Fruit fly (Drosophila melanogaster) whole organism, pupa: ENCODE data around the gene Aasdh.

Experiments used
- CG10348 ChIP-seq: fragments of 200-800 bp; sonication (Bioruptor generic); IDR thresholded peaks from 2 replicates; pipeline ENCODE4 v1.3.6; 2022; ENCODE audit warnings: missing biosample characterization, missing genetic modification characterization
- CG12605 ChIP-seq: fragments of 200-800 bp; sonication (Bioruptor generic); IDR thresholded peaks from 2 replicates; pipeline ENCODE4 v1.3.6; 2022; ENCODE audit warnings: missing biosample characterization, missing genetic modification characterization
- CG13204 ChIP-seq: fragments of 200-800 bp; sonication (Bioruptor generic); optimal IDR thresholded peaks from 2 replicates; lab custom pipeline; 2018; ENCODE audit warnings: missing biosample characterization, mild to moderate bottlenecking, missing genetic modification characterization, moderate library complexity
- CG14655 ChIP-seq: fragments of 200-800 bp; sonication (Bioruptor generic); optimal IDR thresholded peaks from 3 replicates; lab custom pipeline; 2017; ENCODE audit warnings: mild to moderate bottlenecking, missing biosample characterization, missing genetic modification reagents, missing genetic modification characterization
- CG15710 ChIP-seq: fragments of 200-800 bp; sonication (Bioruptor generic); optimal IDR thresholded peaks from 2 replicates; lab custom pipeline; 2018; ENCODE audit warnings: missing biosample characterization, mild to moderate bottlenecking, missing genetic modification characterization, moderate library complexity
- CG17806 ChIP-seq: fragments of 200-800 bp; sonication (Bioruptor generic); optimal IDR thresholded peaks from 2 replicates; lab custom pipeline; 2018; ENCODE audit warnings: missing biosample characterization, mild to moderate bottlenecking, missing genetic modification characterization, moderate library complexity
- CG32121 ChIP-seq: fragments of 200-800 bp; sonication (Bioruptor generic); IDR thresholded peaks from 2 replicates; pipeline ENCODE4 v1.3.6; 2022; ENCODE audit warnings: missing biosample characterization, missing genetic modification characterization
- CG34367 ChIP-seq: fragments of 200-800 bp; sonication (Bioruptor generic); optimal IDR thresholded peaks from 2 replicates; lab custom pipeline; 2018; ENCODE audit warnings: missing biosample characterization, mild to moderate bottlenecking, missing genetic modification characterization
- CG4496 ChIP-seq: fragments of 200-800 bp; sonication (Bioruptor generic); IDR thresholded peaks from 3 replicates; pipeline ENCODE4 v1.3.6; 2022; ENCODE audit warnings: missing biosample characterization, missing genetic modification characterization
- CG8159 ChIP-seq: fragments of 200-800 bp; sonication (Bioruptor generic); optimal IDR thresholded peaks from 3 replicates; lab custom pipeline; 2018; ENCODE audit warnings: missing biosample characterization, mild to moderate bottlenecking, missing genetic modification characterization, moderate library complexity
- CG8301 ChIP-seq: fragments of 200-800 bp; sonication (Bioruptor generic); optimal IDR thresholded peaks from 2 replicates; lab custom pipeline; 2018; ENCODE audit warnings: missing biosample characterization, mild to moderate bottlenecking, missing genetic modification characterization
- CG9948 ChIP-seq: fragments of 200-800 bp; sonication (Bioruptor generic); optimal IDR thresholded peaks from 2 replicates; lab custom pipeline; 2018; ENCODE audit warnings: missing biosample characterization, mild to moderate bottlenecking, missing genetic modification characterization, moderate library complexity
- D1 ChIP-seq: fragments of 200-800 bp; sonication (Bioruptor generic); optimal IDR thresholded peaks from 2 replicates; lab custom pipeline; 2018; ENCODE audit warnings: missing biosample characterization, mild to moderate bottlenecking, missing genetic modification characterization, moderate library complexity
- EcR ChIP-seq: fragments of 200-800 bp; sonication (Bioruptor generic); optimal IDR thresholded peaks from 3 replicates; lab custom pipeline; 2019; ENCODE audit warnings: missing biosample characterization, missing genetic modification characterization, mild to moderate bottlenecking, moderate library complexity, missing genetic modification reagents
- Ets98B ChIP-seq: fragments of 200-800 bp; sonication (Bioruptor generic); IDR thresholded peaks from 2 replicates; pipeline ENCODE4 v1.3.6; 2022; ENCODE audit warnings: missing biosample characterization, missing genetic modification characterization
- Pif1A ChIP-seq: fragments of 200-800 bp; sonication (Bioruptor generic); optimal IDR thresholded peaks from 3 replicates; lab custom pipeline; 2016; ENCODE audit warnings: missing biosample characterization, missing genetic modification characterization
- Pif1B ChIP-seq: fragments of 200-800 bp; sonication (Bioruptor generic); optimal IDR thresholded peaks from 3 replicates; lab custom pipeline; 2016; ENCODE audit warnings: missing biosample characterization, missing genetic modification characterization
- Snoo ChIP-seq: fragments of 200-800 bp; sonication (Bioruptor generic); optimal IDR thresholded peaks from 3 replicates; lab custom pipeline; 2017; ENCODE audit warnings: missing biosample characterization, mild to moderate bottlenecking, missing genetic modification characterization, inconsistent platforms
- fd96Ca ChIP-seq: fragments of 200-800 bp; sonication (Bioruptor generic); IDR thresholded peaks from 3 replicates; pipeline ENCODE4 v1.3.6; 2022; ENCODE audit warnings: missing biosample characterization, missing genetic modification characterization
- gl ChIP-seq: fragments of 200-800 bp; sonication (Bioruptor generic); optimal IDR thresholded peaks from 2 replicates; lab custom pipeline; 2018; ENCODE audit warnings: missing biosample characterization, mild to moderate bottlenecking, missing genetic modification characterization
- rn ChIP-seq: fragments of 200-800 bp; sonication (Bioruptor generic); IDR thresholded peaks from 2 replicates; pipeline ENCODE4 v1.3.6; 2022; ENCODE audit warnings: missing biosample characterization, missing genetic modification characterization

Aasdh gene

dm6 chr2L:8480825-8481224 is 31.4 kb upstream of the Aasdh start:
- TF ChIP-seq CG10348 (GFP tag; lab: Robert Waterston, UW), result no peak
- no peak for TF ChIP-seq CG15710
- no peak for TF ChIP-seq CG9948 (tag; lab: Kevin White, UChicago)
- TF ChIP-seq Pif1B (GFP tag; lab: Kevin White, UChicago), result no peak
- no peak for TF ChIP-seq EcR (GFP tag; lab: Kevin White, UChicago)
- no peak for TF ChIP-seq CG13204 (GFP tag; lab: Kevin White, UChicago)
- TF ChIP-seq gl (tag; lab: Kevin White, UChicago), result no peak
- no peak for TF ChIP-seq fd96Ca (GFP tag; lab: Robert Waterston, UW)
- no peak for TF ChIP-seq rn (GFP tag; lab: Robert Waterston, UW)
- TF ChIP-seq CG32121 (GFP tag; lab: Robert Waterston, UW), result no peak

DNA sequence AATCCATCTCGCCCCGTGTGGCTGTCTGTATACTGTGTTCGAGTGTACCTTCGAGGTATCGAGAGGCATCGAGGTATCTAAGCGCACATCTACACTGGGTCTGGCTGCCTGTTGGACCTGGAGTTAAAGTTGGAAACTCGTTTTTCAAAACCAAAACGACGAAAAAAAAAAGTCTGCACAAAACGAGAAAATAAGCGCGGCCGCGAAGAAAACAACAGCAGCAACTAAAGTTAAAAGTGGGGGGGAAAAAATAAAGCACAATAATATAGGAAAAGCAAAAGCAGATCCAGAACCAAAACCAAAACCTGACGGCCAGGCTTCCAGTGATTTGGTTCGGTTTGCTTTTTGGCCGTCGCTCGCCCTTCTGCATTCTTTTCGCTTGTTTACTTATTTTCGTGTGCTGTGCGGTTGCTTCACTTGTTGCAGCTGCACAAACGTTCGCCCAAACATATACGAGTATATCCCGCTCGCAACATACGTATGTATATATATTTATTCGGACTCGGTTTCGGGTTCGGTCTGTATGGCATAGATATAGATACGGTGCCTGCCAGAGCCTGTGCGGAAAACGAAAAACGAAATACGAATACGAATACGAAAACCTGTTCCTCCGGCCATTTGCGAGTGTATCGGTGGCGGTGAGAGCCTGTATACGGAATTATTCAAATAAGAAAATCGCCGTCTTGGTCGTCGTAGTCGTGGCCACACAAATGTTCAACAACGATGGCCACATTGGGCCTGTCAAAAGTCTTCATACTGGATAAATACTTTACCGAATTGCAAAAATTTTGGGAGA is 29.7 kb upstream of the Aasdh start:
- TF ChIP-seq Pif1B (GFP tag; lab: Kevin White, UChicago) (peak; percentile 93), EcR (GFP tag; lab: Kevin White, UChicago) (peak; percentile 53), D1 (tag; lab: Kevin White, UChicago) (peak; percentile 91), CG15710 (peak; percentile 89), CG34367 (tag; lab: Kevin White, UChicago) (peak; percentile 91), CG9948 (tag; lab: Kevin White, UChicago) (peak; percentile 88), CG4496 (peak; percentile 87), gl (tag; lab: Kevin White, UChicago) (peak; percentile 98), fd96Ca (GFP tag; lab: Robert Waterston, UW) (peak; percentile 83), CG17806 (peak; percentile 90), CG32121 (GFP tag; lab: Robert Waterston, UW) (no peak), rn (GFP tag; lab: Robert Waterston, UW) (peak; percentile 51; the same call in 1 of the 2 replicates), Pif1A (GFP tag; lab: Kevin White, UChicago) (peak; percentile 93), CG12605 (GFP tag; lab: Robert Waterston, UW) (peak; percentile 95), CG10348 (GFP tag; lab: Robert Waterston, UW) (no peak), Ets98B (GFP tag; lab: Robert Waterston, UW) (peak; percentile 75), CG8159 (tag; lab: Kevin White, UChicago) (peak; percentile 87), CG13204 (GFP tag; lab: Kevin White, UChicago) (peak; percentile 97), CG14655 (no peak), Snoo (tag; lab: Kevin White, UChicago) (peak; percentile 61), CG8301 (tag; lab: Kevin White, UChicago) (peak; percentile 72)
- TF ChIP-seq, all 21 proteins: peak for 18

DNA sequence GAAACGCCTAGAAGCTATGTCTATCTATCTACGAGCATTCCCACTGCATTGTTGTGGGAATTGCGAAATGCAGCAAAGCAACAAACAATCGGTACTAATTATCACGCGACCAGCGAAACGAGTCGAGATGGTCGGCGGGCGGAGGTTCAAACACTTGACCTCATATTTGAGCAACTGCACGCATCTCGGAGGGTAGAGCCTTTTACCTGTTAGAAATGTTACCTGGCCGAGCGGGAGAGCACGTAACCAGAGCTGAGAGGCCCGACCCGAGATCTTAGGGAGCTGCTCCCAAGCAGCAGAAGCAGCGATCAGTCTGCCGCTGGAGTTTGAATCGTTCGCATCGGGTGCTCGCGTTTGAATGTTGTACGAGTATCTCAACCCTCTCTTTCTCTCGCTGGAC is 29.0 kb upstream of the Aasdh start:
- TF ChIP-seq CG10348 (GFP tag; lab: Robert Waterston, UW) (no peak), Pif1A (GFP tag; lab: Kevin White, UChicago) (no peak), fd96Ca (GFP tag; lab: Robert Waterston, UW) (no peak), Ets98B (GFP tag; lab: Robert Waterston, UW) (no peak), CG9948 (tag; lab: Kevin White, UChicago) (no peak), CG17806 (no peak), CG14655 (no peak)

DNA sequence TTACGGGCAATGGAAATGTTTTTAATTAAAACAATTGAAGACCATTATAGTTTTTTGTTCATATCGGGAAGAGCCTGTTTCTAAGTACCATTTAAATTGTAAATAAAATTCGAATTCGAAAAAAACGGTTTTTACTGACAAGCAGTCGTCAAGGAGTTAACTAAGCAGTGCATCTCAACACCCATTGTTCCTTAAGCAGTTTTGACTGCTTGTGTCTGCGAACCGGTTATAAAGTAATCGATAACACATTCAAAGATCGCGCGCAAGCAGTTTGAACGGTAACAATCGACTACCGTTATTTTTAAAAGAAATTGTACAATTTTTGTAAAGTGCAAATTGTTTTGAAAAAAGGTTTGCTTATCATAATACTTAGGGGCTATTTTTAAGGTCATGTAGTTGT is 28.6 kb upstream of the Aasdh start:
- TF ChIP-seq CG10348 (GFP tag; lab: Robert Waterston, UW), result no peak
- no peak for TF ChIP-seq CG14655
- no peak for TF ChIP-seq CG4496

- TF ChIP-seq gl (tag; lab: Kevin White, UChicago) (no peak), EcR (GFP tag; lab: Kevin White, UChicago) (no peak), CG8301 (tag; lab: Kevin White, UChicago) (no peak), Pif1B (GFP tag; lab: Kevin White, UChicago) (no peak), CG10348 (GFP tag; lab: Robert Waterston, UW) (no peak), Pif1A (GFP tag; lab: Kevin White, UChicago) (no peak), CG14655 (no peak), CG17806 (no peak), CG9948 (tag; lab: Kevin White, UChicago) (no peak), CG13204 (GFP tag; lab: Kevin White, UChicago) (no peak), CG4496 (no peak), CG12605 (GFP tag; lab: Robert Waterston, UW) (no peak), D1 (tag; lab: Kevin White, UChicago) (no peak), rn (GFP tag; lab: Robert Waterston, UW) (no peak), Ets98B (GFP tag; lab: Robert Waterston, UW) (no peak), CG32121 (GFP tag; lab: Robert Waterston, UW) (no peak), Snoo (tag; lab: Kevin White, UChicago) (no peak)
These were observed 27.7 kb upstream of the Aasdh start, which contains the start of gene CheA29a for dm6 chr2L:8477049-8477448. CheA29a (plus strand) TSS chr2L:8477349.

DNA sequence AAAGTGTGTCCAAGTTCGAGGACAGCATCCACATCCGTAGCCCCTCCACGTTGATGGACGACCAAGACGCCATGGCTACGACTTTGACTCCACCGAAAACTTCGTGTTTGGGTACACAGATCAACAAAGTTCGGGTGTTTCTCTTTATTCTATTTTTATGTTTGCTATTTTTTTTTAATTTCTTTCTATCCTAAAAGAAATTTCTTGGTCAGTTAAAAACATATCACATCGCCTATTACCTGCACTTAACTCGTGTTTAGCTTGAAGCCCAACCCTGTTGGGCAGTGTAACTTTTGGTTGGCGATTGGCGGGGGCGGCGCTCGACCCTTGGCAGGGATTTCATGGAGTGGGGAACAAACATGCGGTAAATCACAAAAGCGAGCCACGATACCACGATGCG is 24.1 kb upstream of the Aasdh start:
- TF ChIP-seq CG10348 (GFP tag; lab: Robert Waterston, UW) (no peak), CG8301 (tag; lab: Kevin White, UChicago) (peak; percentile 77), CG14655 (peak; percentile 82), CG32121 (GFP tag; lab: Robert Waterston, UW) (peak; percentile 30; the same call in 1 of the 2 replicates), Pif1A (GFP tag; lab: Kevin White, UChicago) (peak; percentile 76), Ets98B (GFP tag; lab: Robert Waterston, UW) (peak; percentile 74), EcR (GFP tag; lab: Kevin White, UChicago) (peak; percentile 32), gl (tag; lab: Kevin White, UChicago) (peak; percentile 65), CG8159 (tag; lab: Kevin White, UChicago) (peak; percentile 88), CG15710 (peak; percentile 79), Pif1B (GFP tag; lab: Kevin White, UChicago) (peak; percentile 80), Snoo (tag; lab: Kevin White, UChicago) (peak; percentile 73), CG9948 (tag; lab: Kevin White, UChicago) (peak; percentile 80), rn (GFP tag; lab: Robert Waterston, UW) (peak; percentile 45; the same call in 1 of the 2 replicates), CG4496 (peak; percentile 81), CG34367 (tag; lab: Kevin White, UChicago) (peak; percentile 64), fd96Ca (GFP tag; lab: Robert Waterston, UW) (peak; percentile 73), CG17806 (peak; percentile 88), CG12605 (GFP tag; lab: Robert Waterston, UW) (peak; percentile 56), D1 (tag; lab: Kevin White, UChicago) (peak; percentile 51), CG13204 (GFP tag; lab: Kevin White, UChicago) (peak; percentile 75)
- TF ChIP-seq, all 21 proteins: peak for 20
